Worm (Caenorhabditis elegans) whole organism, young adult: Measurements from ENCODE around the gene C16D2.1.

Source experiments
- B0019.2 ChIP-seq: fragments of 200-800 bp; sonication (Bioruptor generic); conservative IDR thresholded peaks from 2 replicates; pipeline ENCODE4 v1.3.6; 2022; ENCODE audit warnings: missing genetic modification reagents, missing genetic modification characterization, missing compliant biosample characterization
- B0035.1 ChIP-seq: sonication (generic microtip); optimal IDR thresholded peaks from 2 replicates; lab custom pipeline; 2016; ENCODE audit warnings: missing genetic modification characterization, mild to moderate bottlenecking, missing compliant biosample characterization, missing genotype, missing genetic modification reagents
- B0261.1 ChIP-seq: sonication (generic microtip); optimal IDR thresholded peaks from 2 replicates; lab custom pipeline; 2016; ENCODE audit warnings: mild to moderate bottlenecking, missing genetic modification characterization, moderate library complexity, missing compliant biosample characterization
- B0336.3 ChIP-seq: fragments of 200-800 bp; sonication (Bioruptor generic); IDR thresholded peaks from 2 replicates; pipeline ENCODE4 v1.3.6; 2022; ENCODE audit warnings: missing genetic modification characterization, missing compliant biosample characterization
- C17E4.6 ChIP-seq: fragments of 200-800 bp; sonication (Bioruptor generic); IDR thresholded peaks from 2 replicates; pipeline ENCODE4 v1.3.6; 2022; ENCODE audit warnings: missing genetic modification reagents, missing genetic modification characterization, missing compliant biosample characterization
- D2030.7 ChIP-seq: fragments of 200-800 bp; sonication (Bioruptor generic); IDR thresholded peaks from 2 replicates; pipeline ENCODE4 v1.3.6; 2022; ENCODE audit warnings: missing genetic modification reagents, missing genetic modification characterization, missing compliant biosample characterization
- F33H1.4 ChIP-seq: fragments of 200-800 bp; sonication (Bioruptor generic); IDR thresholded peaks from 2 replicates; pipeline ENCODE4 v1.3.6; 2022; ENCODE audit warnings: missing genetic modification reagents, missing genetic modification characterization, missing compliant biosample characterization
- F39B2.1 ChIP-seq: fragments of 200-800 bp; sonication (Bioruptor generic); IDR thresholded peaks from 2 replicates; pipeline ENCODE4 v1.3.6; 2022; ENCODE audit warnings: missing genetic modification reagents, missing genetic modification characterization, missing compliant biosample characterization
- F52B5.7 ChIP-seq: sonication (generic microtip); optimal IDR thresholded peaks from 2 replicates; lab custom pipeline; 2016; ENCODE audit warnings: mild to moderate bottlenecking, missing genetic modification characterization, missing compliant biosample characterization
- F55B11.4 ChIP-seq: sonication (generic microtip); optimal IDR thresholded peaks from 2 replicates; lab custom pipeline; 2016; ENCODE audit warnings: missing compliant biosample characterization, missing genetic modification characterization, borderline replicate concordance; ENCODE audit not compliant: insufficient read depth
- K11D2.4 ChIP-seq: fragments of 200-800 bp; sonication (Bioruptor generic); IDR thresholded peaks from 2 replicates; pipeline ENCODE4 v1.3.6; 2022; ENCODE audit warnings: missing genetic modification reagents, missing genetic modification characterization, missing compliant biosample characterization
- Y53G8AR.9 ChIP-seq: fragments of 200-800 bp; sonication (Bioruptor generic); conservative IDR thresholded peaks from 2 replicates; pipeline ENCODE4 v1.3.6; 2022; ENCODE audit warnings: missing genetic modification reagents, missing genetic modification characterization, missing compliant biosample characterization
- Y56A3A.18 ChIP-seq: fragments of 200-800 bp; sonication (Bioruptor generic); IDR thresholded peaks from 2 replicates; pipeline ENCODE4 v1.3.6; 2022; ENCODE audit warnings: missing genetic modification reagents, missing genetic modification characterization, missing compliant biosample characterization
- Y95B8A.8 ChIP-seq: fragments of 200-800 bp; sonication (Bioruptor generic); IDR thresholded peaks from 2 replicates; pipeline ENCODE4 v1.3.6; 2022; ENCODE audit warnings: missing genetic modification reagents, missing genetic modification characterization, missing compliant biosample characterization
- ZK185.1 ChIP-seq: sonication (generic microtip); optimal IDR thresholded peaks from 2 replicates; lab custom pipeline; 2016; ENCODE audit warnings: mild to moderate bottlenecking, missing genetic modification characterization, missing compliant biosample characterization; ENCODE audit not compliant: poor library complexity, severe bottlenecking
- aptf-2 ChIP-seq: fragments of 200-800 bp; sonication (Bioruptor generic); conservative IDR thresholded peaks from 2 replicates; pipeline ENCODE4 v1.3.6; 2022; ENCODE audit warnings: missing genetic modification reagents, missing genetic modification characterization, missing compliant biosample characterization
- aptf-3 ChIP-seq: fragments of 200-800 bp; sonication (Bioruptor generic); IDR thresholded peaks from 2 replicates; pipeline ENCODE4 v1.3.6; 2022; ENCODE audit warnings: missing genetic modification characterization, missing compliant biosample characterization
- atf-7 ChIP-seq: sonication (generic microtip); optimal IDR thresholded peaks from 2 replicates; lab custom pipeline; 2017; ENCODE audit warnings: mild to moderate bottlenecking, missing genetic modification characterization, missing compliant biosample characterization
- cebp-1 ChIP-seq, 2 experiments: fragments of 200-800 bp in 1 of 2; sonication (Bioruptor generic) in 1 of 2; sonication (generic microtip) in 1 of 2; IDR thresholded peaks in 1 of 2; optimal IDR thresholded peaks in 1 of 2; 2 replicates each; pipeline versions ENCODE4 v1.3.6 to Lab custom; 2017 to 2022; ENCODE audit warnings: missing compliant biosample characterization in 2 of 2, missing genetic modification characterization in 2 of 2, mild to moderate bottlenecking in 1 of 2, missing genetic modification reagents in 1 of 2, moderate library complexity in 1 of 2
- ceh-58 ChIP-seq: fragments of 200-800 bp; sonication (Bioruptor generic); IDR thresholded peaks from 2 replicates; pipeline ENCODE4 v1.3.6; 2022; ENCODE audit warnings: missing genetic modification characterization, missing compliant biosample characterization
- ceh-79 ChIP-seq: sonication (generic microtip); optimal IDR thresholded peaks from 2 replicates; lab custom pipeline; 2017; ENCODE audit warnings: mild to moderate bottlenecking, missing genetic modification characterization, missing compliant biosample characterization
- ceh-91 ChIP-seq: fragments of 200-800 bp; sonication (Bioruptor generic); IDR thresholded peaks from 2 replicates; pipeline ENCODE4 v1.3.6; 2022; ENCODE audit warnings: missing genetic modification reagents, missing genetic modification characterization, missing compliant biosample characterization
- egl-18 ChIP-seq: fragments of 200-800 bp; sonication (Bioruptor generic); IDR thresholded peaks from 2 replicates; pipeline ENCODE4 v1.3.6; 2022; ENCODE audit warnings: missing genetic modification reagents, missing genetic modification characterization, missing compliant biosample characterization
- egrh-3 ChIP-seq: fragments of 200-800 bp; sonication (Bioruptor generic); IDR thresholded peaks from 2 replicates; pipeline ENCODE4 v1.3.6; 2022; ENCODE audit warnings: missing genetic modification reagents, missing genetic modification characterization, missing compliant biosample characterization
- hlh-12 ChIP-seq: sonication (generic microtip); optimal IDR thresholded peaks from 2 replicates; lab custom pipeline; 2016; ENCODE audit warnings: missing genetic modification characterization, missing compliant biosample characterization
- hlh-26 ChIP-seq: fragments of 200-800 bp; sonication (Bioruptor generic); conservative IDR thresholded peaks from 2 replicates; pipeline ENCODE4 v1.3.6; 2022; ENCODE audit warnings: missing genetic modification reagents, missing genetic modification characterization, missing compliant biosample characterization
- hrde-1 ChIP-seq: sonication (generic microtip); optimal IDR thresholded peaks from 2 replicates; lab custom pipeline; 2016; ENCODE audit warnings: missing genetic modification characterization, mild to moderate bottlenecking, missing compliant biosample characterization, moderate library complexity, missing genotype, missing genetic modification reagents, borderline replicate concordance
- let-607 ChIP-seq, 2 experiments: fragments of 200-800 bp in 1 of 2; sonication (Bioruptor generic) in 1 of 2; sonication (generic microtip) in 1 of 2; optimal IDR thresholded peaks; 2 replicates each; lab custom pipeline; 2016 to 2018; ENCODE audit warnings: mild to moderate bottlenecking in 2 of 2, missing compliant biosample characterization in 2 of 2, missing genetic modification characterization in 2 of 2, moderate library complexity in 2 of 2, missing genotype in 1 of 2
- lin-40 ChIP-seq: sonication (generic microtip); optimal IDR thresholded peaks from 2 replicates; lab custom pipeline; 2016; ENCODE audit warnings: missing genetic modification characterization, mild to moderate bottlenecking, missing compliant biosample characterization, missing genotype, missing genetic modification reagents
- madf-10 ChIP-seq: sonication (generic microtip); optimal IDR thresholded peaks from 2 replicates; lab custom pipeline; 2016; ENCODE audit warnings: mild to moderate bottlenecking, missing genetic modification characterization, missing compliant biosample characterization
- madf-3 ChIP-seq: fragments of 200-800 bp; sonication (Bioruptor generic); IDR thresholded peaks from 2 replicates; pipeline ENCODE4 v1.3.6; 2022; ENCODE audit warnings: missing genetic modification reagents, missing genetic modification characterization, missing compliant biosample characterization
- mcd-1 ChIP-seq: fragments of 200-800 bp; sonication (Bioruptor generic); IDR thresholded peaks from 2 replicates; pipeline ENCODE4 v1.3.6; 2022; ENCODE audit warnings: missing genetic modification reagents, missing genetic modification characterization, missing compliant biosample characterization
- mxl-1 ChIP-seq: sonication (generic microtip); optimal IDR thresholded peaks from 2 replicates; lab custom pipeline; 2016; ENCODE audit warnings: missing genetic modification characterization, missing compliant biosample characterization
- nfya-1 ChIP-seq: sonication (generic microtip); optimal IDR thresholded peaks from 2 replicates; lab custom pipeline; 2017; ENCODE audit warnings: antibody characterized with exemption, missing compliant biosample characterization, missing genetic modification characterization, borderline replicate concordance; ENCODE audit not compliant: insufficient read depth
- nhr-120 ChIP-seq: fragments of 200-800 bp; sonication (Bioruptor generic); IDR thresholded peaks from 2 replicates; pipeline ENCODE4 v1.3.6; 2022; ENCODE audit warnings: missing genetic modification characterization, missing compliant biosample characterization
- nhr-80 ChIP-seq: sonication (generic microtip); optimal IDR thresholded peaks from 2 replicates; lab custom pipeline; 2016; ENCODE audit warnings: missing genetic modification characterization, missing compliant biosample characterization
- nhr-90 ChIP-seq: sonication (generic microtip); optimal IDR thresholded peaks from 2 replicates; lab custom pipeline; 2016; ENCODE audit warnings: missing genotype, mild to moderate bottlenecking, missing genetic modification characterization, missing compliant biosample characterization
- rcor-1 ChIP-seq: fragments of 200-800 bp; sonication (Bioruptor generic); IDR thresholded peaks from 2 replicates; pipeline ENCODE4 v1.3.6; 2022; ENCODE audit warnings: missing genetic modification reagents, missing genetic modification characterization, missing compliant biosample characterization
- sdz-38 ChIP-seq: sonication (generic microtip); optimal IDR thresholded peaks from 2 replicates; lab custom pipeline; 2016; ENCODE audit warnings: missing genotype, missing genetic modification characterization, missing compliant biosample characterization
- sptf-2 ChIP-seq: fragments of 200-800 bp; sonication (Bioruptor generic); optimal IDR thresholded peaks from 2 replicates; lab custom pipeline; 2018; ENCODE audit warnings: mild to moderate bottlenecking, missing genetic modification characterization, missing compliant biosample characterization
- tbp1 ChIP-seq: fragments of 200-800 bp; sonication (Bioruptor generic); optimal IDR thresholded peaks from 2 replicates; lab custom pipeline; 2018; ENCODE audit warnings: mild to moderate bottlenecking, missing genetic modification characterization, missing compliant biosample characterization
- tbx-9 ChIP-seq: sonication (generic microtip); optimal IDR thresholded peaks from 2 replicates; lab custom pipeline; 2016; ENCODE audit warnings: borderline replicate concordance, missing genetic modification characterization, inconsistent platforms, missing compliant biosample characterization
- tlf-1 ChIP-seq: fragments of 200-800 bp; sonication (Bioruptor generic); optimal IDR thresholded peaks from 2 replicates; lab custom pipeline; 2018; ENCODE audit warnings: mild to moderate bottlenecking, missing genetic modification characterization, missing compliant biosample characterization
- zfh-2 ChIP-seq: fragments of 200-800 bp; sonication (Bioruptor generic); conservative IDR thresholded peaks from 2 replicates; pipeline ENCODE4 v1.3.6; 2022; ENCODE audit warnings: missing genetic modification reagents, missing genetic modification characterization, missing compliant biosample characterization
- zim-3 ChIP-seq: sonication (generic microtip); optimal IDR thresholded peaks from 2 replicates; lab custom pipeline; 2017; ENCODE audit warnings: mild to moderate bottlenecking, missing genetic modification characterization, moderate library complexity, missing compliant biosample characterization
- ztf-25 ChIP-seq: fragments of 200-800 bp; sonication (Bioruptor generic); IDR thresholded peaks from 2 replicates; pipeline ENCODE4 v1.3.6; 2022; ENCODE audit warnings: missing genetic modification reagents, missing genetic modification characterization, missing compliant biosample characterization
- ztf-26 ChIP-seq: sonication (generic microtip); optimal IDR thresholded peaks from 2 replicates; lab custom pipeline; 2017; ENCODE audit warnings: missing genetic modification characterization, missing compliant biosample characterization
- ztf-3 ChIP-seq: fragments of 200-800 bp; sonication (Bioruptor generic); optimal IDR thresholded peaks from 2 replicates; lab custom pipeline; 2018; ENCODE audit warnings: mild to moderate bottlenecking, missing genetic modification characterization, missing compliant biosample characterization

C16D2.1 gene

ce11 chrII:9113759-9114158 lies 17.7 kb upstream of the C16D2.1 start:
- no peak for TF ChIP-seq B0261.1 (tag; lab: Kevin White, UChicago)
- TF ChIP-seq Y53G8AR.9 (GFP tag; lab: Robert Waterston, UW) = 0 out of 2 replicates have a peak, but pooled peaks have one; percentile 28
- TF ChIP-seq lin-40 (tag; lab: Kevin White, UChicago) = peak; percentile 31
- no peak; the same call in 1 of the 2 replicates for TF ChIP-seq zfh-2 (GFP tag; lab: Robert Waterston, UW)
- TF ChIP-seq D2030.7 (GFP tag; lab: Robert Waterston, UW) = no peak
- no peak for TF ChIP-seq tlf-1 (GFP tag; lab: Kevin White, UChicago)
- no peak for TF ChIP-seq Y56A3A.18
- TF ChIP-seq ztf-26 (tag; lab: Kevin White, UChicago) = peak; percentile 11
- TF ChIP-seq hrde-1 = no peak
- TF ChIP-seq nfya-1 (tag; lab: Kevin White, UChicago) = no peak
- peak; percentile 42 for TF ChIP-seq atf-7
- no peak for TF ChIP-seq K11D2.4
- no peak for TF ChIP-seq aptf-2 (GFP tag; lab: Robert Waterston, UW)
- no peak for TF ChIP-seq tbx-9 (tag; lab: Kevin White, UChicago)
- no peak for TF ChIP-seq sptf-2 (GFP tag; lab: Kevin White, UChicago)
- no peak for TF ChIP-seq mxl-1 (tag; lab: Kevin White, UChicago)
- TF ChIP-seq F52B5.7 = no peak
- no peak for TF ChIP-seq F33H1.4 (GFP tag; lab: Robert Waterston, UW)
- TF ChIP-seq madf-10 (tag; lab: Kevin White, UChicago) = peak; percentile 13
- TF ChIP-seq rcor-1 (GFP tag; lab: Robert Waterston, UW) = no peak
- no peak for TF ChIP-seq B0019.2 (GFP tag; lab: Robert Waterston, UW)
- TF ChIP-seq mcd-1 (GFP tag; lab: Robert Waterston, UW) = peak; percentile 45
- no peak for TF ChIP-seq B0035.1 (tag; lab: Kevin White, UChicago)
- TF ChIP-seq nhr-90 = no peak
- TF ChIP-seq hlh-26 (GFP tag; lab: Robert Waterston, UW) = no peak
- no peak for TF ChIP-seq zim-3 (tag; lab: Kevin White, UChicago)
- no peak for TF ChIP-seq Y95B8A.8
- no peak for TF ChIP-seq cebp-1 (GFP tag; IDR thresholded peaks at IDR 0.05; lab: Robert Waterston, UW)
- TF ChIP-seq cebp-1 (tag; optimal IDR thresholded peaks at IDR 0.05; lab: Kevin White, UChicago) = peak; percentile 71
- peak; percentile 33 for TF ChIP-seq tbp1 (GFP tag; lab: Kevin White, UChicago)
- TF ChIP-seq ceh-79 (tag; lab: Kevin White, UChicago) = no peak
- TF ChIP-seq madf-3 (GFP tag; lab: Robert Waterston, UW) = no peak
- TF ChIP-seq nhr-80 (tag; lab: Kevin White, UChicago) = peak; percentile 85
- no peak for TF ChIP-seq egl-18 (GFP tag; lab: Robert Waterston, UW)
- no peak for TF ChIP-seq ztf-25
- TF ChIP-seq F55B11.4 (tag; lab: Kevin White, UChicago) = no peak
- TF ChIP-seq aptf-3 (GFP tag; lab: Robert Waterston, UW) = no peak
- no peak for TF ChIP-seq hlh-12 (tag; lab: Kevin White, UChicago)
- no peak for TF ChIP-seq ztf-3 (GFP tag; lab: Kevin White, UChicago)
- TF ChIP-seq nhr-120 (GFP tag; lab: Robert Waterston, UW) = no peak
- TF ChIP-seq B0336.3 (GFP tag; lab: Robert Waterston, UW) = peak; percentile 38; the same call in 1 of the 2 replicates
- TF ChIP-seq egrh-3 = no peak
- TF ChIP-seq ceh-91 (GFP tag; lab: Robert Waterston, UW) = no peak
- TF ChIP-seq let-607 (tag; optimal IDR thresholded peaks at IDR 0.05; lab: Kevin White, UChicago) = peak; percentile 38 to 76
- TF ChIP-seq ceh-58 (GFP tag; lab: Robert Waterston, UW) = no peak
- TF ChIP-seq F39B2.1 (GFP tag; lab: Robert Waterston, UW) = no peak
- TF ChIP-seq ZK185.1 (tag; lab: Kevin White, UChicago) = no peak
- no peak for TF ChIP-seq C17E4.6 (GFP tag; lab: Robert Waterston, UW)
- no peak for TF ChIP-seq sdz-38 (tag; lab: Kevin White, UChicago)
